Fruit fly (Drosophila melanogaster) whole organism, embryonic: ENCODE data around the gene CG10345.

ENCODE experiments used
- Antp ChIP-seq: fragments of 200-800 bp; sonication (Bioruptor generic); optimal IDR thresholded peaks from 3 replicates; lab custom pipeline; 2016; ENCODE audit warnings: missing biosample characterization, missing genetic modification characterization
- CG10543 ChIP-seq: fragments of 200-800 bp; sonication (Bioruptor generic); optimal IDR thresholded peaks from 3 replicates; lab custom pipeline; 2017; ENCODE audit warnings: missing biosample characterization, mild to moderate bottlenecking, missing genetic modification characterization, moderate library complexity
- CG11398 ChIP-seq: fragments of 200-800 bp; sonication (Bioruptor generic); optimal IDR thresholded peaks from 2 replicates; lab custom pipeline; 2016; ENCODE audit warnings: missing biosample characterization, missing genetic modification characterization
- CG12155 ChIP-seq: fragments of 200-800 bp; sonication (Bioruptor generic); optimal IDR thresholded peaks from 3 replicates; lab custom pipeline; 2016; ENCODE audit warnings: missing biosample characterization, missing genetic modification characterization
- CG13624 ChIP-seq: fragments of 200-800 bp; sonication (Bioruptor generic); optimal IDR thresholded peaks from 2 replicates; lab custom pipeline; 2016; ENCODE audit warnings: missing biosample characterization, missing genetic modification characterization
- CG16779 ChIP-seq: fragments of 200-800 bp; sonication (Bioruptor generic); IDR thresholded peaks from 2 replicates; pipeline ENCODE4 v1.3.6; 2022; ENCODE audit warnings: missing biosample characterization, missing genetic modification characterization
- CG1832 ChIP-seq: fragments of 200-800 bp; sonication (Bioruptor generic); optimal IDR thresholded peaks from 2 replicates; lab custom pipeline; 2017; ENCODE audit warnings: missing biosample characterization, mild to moderate bottlenecking, missing genetic modification characterization, inconsistent platforms
- CG2202 ChIP-seq: fragments of 200-800 bp; sonication (Bioruptor generic); optimal IDR thresholded peaks from 2 replicates; lab custom pipeline; 2018; ENCODE audit warnings: missing biosample characterization, mild to moderate bottlenecking, missing genetic modification characterization
- CG2712 ChIP-seq: fragments of 200-800 bp; optimal IDR thresholded peaks from 3 replicates; lab custom pipeline; 2019; ENCODE audit warnings: missing biosample characterization, mild to moderate bottlenecking, missing genetic modification characterization, moderate library complexity
- CG31388 ChIP-seq: fragments of 200-800 bp; sonication (Bioruptor generic); optimal IDR thresholded peaks from 2 replicates; lab custom pipeline; 2016; ENCODE audit warnings: missing biosample characterization, missing genetic modification characterization
- CG31441 ChIP-seq: fragments of 200-800 bp; sonication (Bioruptor generic); IDR thresholded peaks from 2 replicates; pipeline ENCODE4 v1.3.6; 2022; ENCODE audit warnings: missing biosample characterization, missing genetic modification characterization
- CG4424 ChIP-seq: fragments of 200-800 bp; sonication (Bioruptor generic); optimal IDR thresholded peaks from 3 replicates; lab custom pipeline; 2016; ENCODE audit warnings: missing biosample characterization, missing genetic modification characterization
- CG4820 ChIP-seq: fragments of 200-800 bp; sonication (Bioruptor generic); optimal IDR thresholded peaks from 3 replicates; lab custom pipeline; 2016; ENCODE audit warnings: missing biosample characterization, missing genetic modification characterization
- CG7357 ChIP-seq: fragments of 200-800 bp; sonication (Bioruptor generic); IDR thresholded peaks from 3 replicates; pipeline ENCODE4 v1.3.6; 2022; ENCODE audit warnings: missing biosample characterization, missing genetic modification characterization
- CG7786 ChIP-seq: fragments of 200-800 bp; sonication (Bioruptor generic); optimal IDR thresholded peaks from 2 replicates; lab custom pipeline; 2016; ENCODE audit warnings: missing biosample characterization, missing genetic modification characterization
- CG7987 ChIP-seq: fragments of 200-800 bp; sonication (Bioruptor generic); optimal IDR thresholded peaks from 2 replicates; lab custom pipeline; 2018; ENCODE audit warnings: missing biosample characterization, mild to moderate bottlenecking, missing genetic modification characterization, moderate library complexity
- CG9932 ChIP-seq: fragments of 200-800 bp; sonication (Bioruptor generic); IDR thresholded peaks from 2 replicates; pipeline ENCODE4 v1.3.6; 2022; ENCODE audit warnings: missing biosample characterization, missing genetic modification characterization
- CTCF ChIP-seq: fragments of 200-800 bp; sonication (Bioruptor generic); optimal IDR thresholded peaks from 2 replicates; lab custom pipeline; 2017; ENCODE audit warnings: missing biosample characterization, mild to moderate bottlenecking, missing genetic modification characterization, moderate library complexity
- CkIIα-i1 ChIP-seq: fragments of 200-800 bp; sonication (Bioruptor generic); IDR thresholded peaks from 2 replicates; pipeline ENCODE4 v1.3.6; 2022; ENCODE audit warnings: missing biosample characterization, missing genetic modification characterization
- ERR ChIP-seq: fragments of 200-800 bp; sonication (Bioruptor generic); optimal IDR thresholded peaks from 2 replicates; lab custom pipeline; 2016; ENCODE audit warnings: missing biosample characterization, missing genetic modification characterization
- Hmr ChIP-seq: fragments of 200-800 bp; sonication (Bioruptor generic); optimal IDR thresholded peaks from 3 replicates; lab custom pipeline; 2017; ENCODE audit warnings: mild to moderate bottlenecking, missing biosample characterization, missing genetic modification reagents, missing genetic modification characterization
- Hmx ChIP-seq: fragments of 200-800 bp; sonication (Bioruptor generic); optimal IDR thresholded peaks from 2 replicates; lab custom pipeline; 2016; ENCODE audit warnings: missing biosample characterization, missing genetic modification characterization
- Kr ChIP-seq: fragments of 200-800 bp; sonication (Bioruptor generic); optimal IDR thresholded peaks from 2 replicates; lab custom pipeline; 2017; ENCODE audit warnings: missing biosample characterization, mild to moderate bottlenecking, missing genetic modification characterization
- Max ChIP-seq: fragments of 200-800 bp; sonication (Bioruptor generic); optimal IDR thresholded peaks from 2 replicates; lab custom pipeline; 2016; ENCODE audit warnings: missing biosample characterization, mild to moderate bottlenecking, missing genetic modification characterization
- Nf-YB ChIP-seq: fragments of 200-800 bp; sonication (Bioruptor generic); optimal IDR thresholded peaks from 3 replicates; lab custom pipeline; 2019; ENCODE audit warnings: missing biosample characterization, mild to moderate bottlenecking, missing genetic modification characterization, moderate library complexity
- Sox100B ChIP-seq: fragments of 200-800 bp; sonication (Bioruptor generic); optimal IDR thresholded peaks from 3 replicates; lab custom pipeline; 2018; ENCODE audit warnings: missing biosample characterization, mild to moderate bottlenecking, missing genetic modification characterization
- Spps ChIP-seq: fragments of 200-800 bp; sonication (Bioruptor generic); optimal IDR thresholded peaks from 2 replicates; lab custom pipeline; 2018; ENCODE audit warnings: missing biosample characterization, mild to moderate bottlenecking, missing genetic modification characterization
- Ssrp ChIP-seq: fragments of 200-800 bp; sonication (Bioruptor generic); optimal IDR thresholded peaks from 2 replicates; lab custom pipeline; 2018; ENCODE audit warnings: missing biosample characterization, mild to moderate bottlenecking, missing genetic modification characterization, moderate library complexity
- amos ChIP-seq: fragments of 200-800 bp; sonication (Bioruptor generic); IDR thresholded peaks from 2 replicates; pipeline ENCODE4 v1.3.6; 2022; ENCODE audit warnings: missing biosample characterization, missing genetic modification characterization; ENCODE audit not compliant: partially characterized antibody
- bab2 ChIP-seq: fragments of 200-800 bp; sonication (Bioruptor generic); optimal IDR thresholded peaks from 2 replicates; lab custom pipeline; 2016; ENCODE audit warnings: missing biosample characterization, missing genetic modification characterization
- corto ChIP-seq: fragments of 200-800 bp; sonication (Bioruptor generic); optimal IDR thresholded peaks from 2 replicates; lab custom pipeline; 2016; ENCODE audit warnings: missing biosample characterization, mild to moderate bottlenecking, missing genetic modification characterization, moderate library complexity
- croc ChIP-seq: fragments of 200-800 bp; sonication (Bioruptor generic); conservative IDR thresholded peaks from 3 replicates; pipeline ENCODE4 v1.3.6; 2022; ENCODE audit warnings: missing biosample characterization, missing genetic modification characterization
- disco-r ChIP-seq: fragments of 200-800 bp; sonication (Bioruptor generic); optimal IDR thresholded peaks from 2 replicates; lab custom pipeline; 2016; ENCODE audit warnings: missing biosample characterization, missing genetic modification characterization
- grn ChIP-seq: fragments of 200-800 bp; sonication (Bioruptor generic); optimal IDR thresholded peaks from 3 replicates; lab custom pipeline; 2017; ENCODE audit warnings: missing biosample characterization, missing genetic modification characterization
- hth ChIP-seq: fragments of >200 bp; optimal IDR thresholded peaks from 2 replicates; lab custom pipeline; 2017; ENCODE audit warnings: inconsistent platforms
- ind ChIP-seq: fragments of 200-800 bp; sonication (Bioruptor generic); optimal IDR thresholded peaks from 3 replicates; lab custom pipeline; 2016; ENCODE audit warnings: missing biosample characterization, missing genetic modification characterization
- luna ChIP-seq: fragments of 200-800 bp; sonication (Bioruptor generic); optimal IDR thresholded peaks from 2 replicates; lab custom pipeline; 2016; ENCODE audit warnings: missing biosample characterization, missing genetic modification characterization
- nau ChIP-seq: fragments of 200-800 bp; sonication (Bioruptor generic); optimal IDR thresholded peaks from 3 replicates; lab custom pipeline; 2017; ENCODE audit warnings: missing biosample characterization, mild to moderate bottlenecking, missing genetic modification characterization, missing genetic modification reagents
- org-1 ChIP-seq: fragments of 200-800 bp; sonication (Bioruptor generic); optimal IDR thresholded peaks from 2 replicates; lab custom pipeline; 2017; ENCODE audit warnings: missing biosample characterization, missing genetic modification characterization
- psq ChIP-seq: fragments of 200-800 bp; sonication (Bioruptor generic); optimal IDR thresholded peaks from 2 replicates; lab custom pipeline; 2017; ENCODE audit warnings: missing biosample characterization, missing genetic modification characterization
- pum ChIP-seq: fragments of 200-800 bp; sonication (Bioruptor generic); optimal IDR thresholded peaks from 2 replicates; lab custom pipeline; 2016; ENCODE audit warnings: missing biosample characterization, missing genetic modification characterization
- rib ChIP-seq: fragments of 200-800 bp; sonication (Bioruptor generic); IDR thresholded peaks from 2 replicates; pipeline ENCODE4 v1.3.6; 2022; ENCODE audit warnings: missing biosample characterization, missing genetic modification characterization
- schlank ChIP-seq: fragments of 200-800 bp; sonication (Bioruptor generic); optimal IDR thresholded peaks from 2 replicates; lab custom pipeline; 2018; ENCODE audit warnings: missing biosample characterization, mild to moderate bottlenecking, missing genetic modification characterization
- stwl ChIP-seq: fragments of 200-800 bp; sonication (Bioruptor generic); optimal IDR thresholded peaks from 3 replicates; lab custom pipeline; 2018; ENCODE audit warnings: missing biosample characterization, mild to moderate bottlenecking, missing genetic modification characterization, moderate library complexity
- sug ChIP-seq: fragments of 200-800 bp; optimal IDR thresholded peaks from 2 replicates; lab custom pipeline; 2019; ENCODE audit warnings: missing biosample characterization, mild to moderate bottlenecking, missing genetic modification characterization, moderate library complexity
- zf30C ChIP-seq: fragments of 200-800 bp; sonication (Bioruptor generic); optimal IDR thresholded peaks from 3 replicates; lab custom pipeline; 2018; ENCODE audit warnings: missing biosample characterization, mild to moderate bottlenecking, missing genetic modification characterization
- zfh1 ChIP-seq: fragments of 200-800 bp; sonication (Bioruptor generic); IDR thresholded peaks from 3 replicates; pipeline ENCODE4 v1.3.6; 2022; ENCODE audit warnings: missing biosample characterization, missing genetic modification characterization

The CG10345 gene

DNA sequence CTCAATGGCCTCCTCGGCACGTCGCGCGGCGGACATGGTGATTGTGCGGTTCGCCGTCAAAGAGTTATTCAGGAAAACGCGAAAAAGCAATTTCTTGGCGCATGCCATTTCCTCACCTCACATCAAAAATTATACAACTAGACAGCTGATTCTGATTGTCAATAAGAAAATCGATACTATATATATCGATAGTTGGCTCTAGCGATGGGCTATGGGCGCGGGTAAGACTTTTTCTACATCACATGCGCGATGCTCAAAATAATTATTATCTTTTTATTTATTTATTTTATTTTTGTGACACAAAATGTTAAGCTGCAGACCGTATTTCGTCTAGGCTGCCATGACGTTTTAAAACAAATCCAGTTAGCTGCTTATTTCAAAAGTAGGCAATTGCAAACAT lies 9.6 kb upstream of the CG10345 start, which contains the start of gene CG10340 (continued):
- TF ChIP-seq CG31388 (GFP tag; lab: Kevin White, UChicago) (no peak), CG1832 (GFP tag; lab: Kevin White, UChicago) (no peak), disco-r (no peak), Antp (GFP tag; lab: Kevin White, UChicago) (no peak), Nf-YB (no peak), CTCF (GFP tag; lab: Kevin White, UChicago) (peak; percentile 60), CG2202 (tag; lab: Kevin White, UChicago) (no peak), Ssrp (no peak), amos (GFP tag; lab: Robert Waterston, UW) (peak; percentile 83), CG7357 (GFP tag; lab: Robert Waterston, UW) (no peak), zfh1 (GFP tag; lab: Robert Waterston, UW) (no peak), CG31441 (no peak), Kr (GFP tag; lab: Kevin White, UChicago) (no peak), ind (no peak), CG7786 (GFP tag; lab: Kevin White, UChicago) (no peak), grn (no peak), nau (GFP tag; lab: Kevin White, UChicago) (no peak), Spps (no peak), sug (tag; lab: Kevin White, UChicago) (no peak), Max (GFP tag; lab: Kevin White, UChicago) (peak; percentile 44)

DNA sequence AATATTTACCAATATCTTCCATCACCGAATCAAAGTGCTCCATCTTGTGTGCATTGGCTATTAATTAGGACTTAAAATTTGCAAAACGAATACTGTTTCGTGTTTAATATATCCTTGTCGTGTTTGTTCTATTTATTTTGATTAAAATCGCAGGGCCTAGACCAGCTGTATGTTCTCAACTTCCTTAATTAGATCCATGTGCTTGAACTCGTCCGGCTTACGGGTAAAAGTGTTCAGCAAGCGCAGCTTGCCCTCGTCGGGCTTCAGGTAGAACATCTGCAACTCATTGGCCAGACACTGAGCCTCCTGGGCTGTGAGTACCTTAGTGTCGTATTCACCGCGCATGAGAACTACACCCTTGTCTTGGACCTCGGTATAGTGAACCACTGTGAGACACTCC lies 8.6 kb upstream of the CG10345 start, which contains the start of gene CG12783:
TSS of gene CG12783 (minus strand) at position 101 of the 400 bp plus-strand sequence.
- no peak for TF ChIP-seq CG10543 (GFP tag; lab: Kevin White, UChicago)
- no peak for TF ChIP-seq stwl (tag; lab: Kevin White, UChicago)
- no peak for TF ChIP-seq zf30C (GFP tag; lab: Kevin White, UChicago)
- TF ChIP-seq CG13624 (GFP tag; lab: Kevin White, UChicago), result no peak
- no peak for TF ChIP-seq corto (GFP tag; lab: Kevin White, UChicago)
- no peak for TF ChIP-seq croc (GFP tag; lab: Robert Waterston, UW)
- no peak for TF ChIP-seq bab2 (GFP tag; lab: Kevin White, UChicago)
- no peak for TF ChIP-seq CkIIα-i1 (GFP tag; lab: Robert Waterston, UW)
- no peak for TF ChIP-seq hth (lab: Kevin White, UChicago)
- TF ChIP-seq psq (GFP tag; lab: Kevin White, UChicago), result no peak
- TF ChIP-seq CG4424 (GFP tag; lab: Kevin White, UChicago), result no peak
- no peak for TF ChIP-seq org-1 (GFP tag; lab: Kevin White, UChicago)
- no peak for TF ChIP-seq CG4820
- TF ChIP-seq CG16779 (GFP tag; lab: Robert Waterston, UW), result no peak
- TF ChIP-seq pum, result no peak

- no peak for TF ChIP-seq CG7987 (GFP tag; lab: Kevin White, UChicago)
- TF ChIP-seq CG11398 (GFP tag; lab: Kevin White, UChicago), result no peak
- peak; percentile 33 for TF ChIP-seq CG2712 (tag; lab: Kevin White, UChicago)
Observed at dm6 chr3R:16611240-16611639, 6.6 kb upstream of the CG10345 start.

- TF ChIP-seq Sox100B (GFP tag; lab: Kevin White, UChicago) (no peak), ERR (GFP tag; lab: Kevin White, UChicago) (no peak), Antp (GFP tag; lab: Kevin White, UChicago) (no peak), CG9932 (GFP tag; lab: Robert Waterston, UW) (no peak), Hmr (GFP tag; lab: Kevin White, UChicago) (no peak), org-1 (GFP tag; lab: Kevin White, UChicago) (no peak), CG16779 (GFP tag; lab: Robert Waterston, UW) (no peak), rib (GFP tag; lab: Robert Waterston, UW) (no peak), Hmx (GFP tag; lab: Kevin White, UChicago) (no peak), CG1832 (GFP tag; lab: Kevin White, UChicago) (no peak), CG12155 (GFP tag; lab: Kevin White, UChicago) (no peak), luna (GFP tag; lab: Kevin White, UChicago) (no peak), schlank (tag; lab: Kevin White, UChicago) (no peak)
Observed at dm6 chr3R:16608920-16609319, 4.3 kb upstream of the CG10345 start, which contains the start of gene NPF. Gene NPF (plus strand): TSS chr3R:16609220.
